Fruit fly (Drosophila melanogaster) whole organism, embryonic: ENCODE data around the gene Pex5.
A peak's percentile ranks its signal among the peaks of the same experiment; 100 is the strongest.

Source experiments
- CG12071 ChIP-seq: fragments of 200-800 bp; sonication (Bioruptor generic); optimal IDR thresholded peaks from 3 replicates; lab custom pipeline; 2018; ENCODE audit warnings: missing biosample characterization, mild to moderate bottlenecking, missing genetic modification characterization
- CG13123 ChIP-seq: fragments of 200-800 bp; sonication (Bioruptor generic); optimal IDR thresholded peaks from 2 replicates; lab custom pipeline; 2016; ENCODE audit warnings: missing biosample characterization, missing genetic modification characterization
- CG15601 ChIP-seq: fragments of 200-800 bp; sonication (Bioruptor generic); optimal IDR thresholded peaks from 3 replicates; lab custom pipeline; 2019; ENCODE audit warnings: missing biosample characterization, mild to moderate bottlenecking, missing genetic modification characterization, moderate library complexity
- CG17912 ChIP-seq: fragments of 200-800 bp; sonication (Bioruptor generic); optimal IDR thresholded peaks from 2 replicates; lab custom pipeline; 2018; ENCODE audit warnings: missing biosample characterization, mild to moderate bottlenecking, missing genetic modification characterization
- CG3726 ChIP-seq: fragments of 200-800 bp; sonication (Bioruptor generic); IDR thresholded peaks from 3 replicates; pipeline ENCODE4, ENCODE4 v1.3.6; 2022; ENCODE audit warnings: missing biosample characterization, missing genetic modification characterization
- CG8388 ChIP-seq: fragments of 200-800 bp; sonication (Bioruptor generic); optimal IDR thresholded peaks from 2 replicates; lab custom pipeline; 2019; ENCODE audit warnings: missing biosample characterization, mild to moderate bottlenecking, missing genetic modification characterization, moderate library complexity
- HLH54F ChIP-seq: fragments of 200-800 bp; sonication (Bioruptor generic); optimal IDR thresholded peaks from 3 replicates; lab custom pipeline; 2016; ENCODE audit warnings: missing biosample characterization, missing genetic modification characterization
- cg ChIP-seq: fragments of 200-800 bp; sonication (Bioruptor generic); optimal IDR thresholded peaks from 3 replicates; lab custom pipeline; 2019; ENCODE audit warnings: missing biosample characterization, mild to moderate bottlenecking, missing genetic modification characterization, moderate library complexity
- crp ChIP-seq, 2 experiments: fragments of 200-800 bp; sonication (Bioruptor generic); optimal IDR thresholded peaks; 2 replicates in 1 of 2; 3 replicates in 1 of 2; lab custom pipeline; 2017; ENCODE audit warnings: missing biosample characterization in 2 of 2, missing genetic modification characterization in 2 of 2, mild to moderate bottlenecking in 1 of 2, moderate library complexity in 1 of 2
- dan ChIP-seq: fragments of 200-800 bp; sonication (Bioruptor generic); IDR thresholded peaks from 2 replicates; pipeline ENCODE4 v1.3.6; 2022; ENCODE audit warnings: missing biosample characterization, missing genetic modification characterization
- gce ChIP-seq: fragments of 200-800 bp; sonication (Bioruptor generic); IDR thresholded peaks from 3 replicates; pipeline ENCODE4 v1.3.6; 2022; ENCODE audit warnings: missing biosample characterization, missing genetic modification characterization

DNA sequence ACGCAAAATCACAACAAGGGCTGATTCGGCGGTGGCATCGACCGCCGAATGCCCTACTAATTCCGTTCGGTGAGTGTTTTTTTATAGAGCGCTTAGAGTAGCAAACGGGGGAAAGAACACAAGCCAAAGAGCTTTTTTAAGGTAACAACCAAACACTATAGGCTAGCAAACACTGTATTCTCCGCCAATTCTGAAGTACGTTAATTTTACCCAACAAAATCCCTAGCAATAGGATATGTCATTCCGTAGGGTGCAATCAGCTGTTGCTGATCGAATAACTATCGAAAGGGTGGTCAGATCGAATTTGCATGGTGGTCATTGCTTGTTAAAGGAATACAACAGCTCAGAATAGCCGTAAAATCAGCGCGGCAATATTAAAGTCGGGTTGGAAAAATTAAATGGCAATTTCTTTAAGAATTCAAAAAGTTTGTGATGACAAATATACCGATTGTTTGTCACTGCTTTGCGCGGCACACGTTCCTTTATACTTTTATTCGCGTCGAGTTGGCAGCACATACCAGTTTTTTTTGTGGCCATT is 38.9 kb upstream of the Pex5 start, which contains the start of gene mip130:
- TF ChIP-seq HLH54F = peak; percentile 3
- TF ChIP-seq crp (GFP tag; optimal IDR thresholded peaks at IDR 0.05; lab: Kevin White, UChicago) = peak; percentile 35 to 85
- TF ChIP-seq CG8388 (GFP tag; lab: Kevin White, UChicago) = peak; percentile 27
- no peak for TF ChIP-seq cg
- TF ChIP-seq gce (GFP tag; lab: Robert Waterston, UW) = no peak
- TF ChIP-seq CG17912 (GFP tag; lab: Kevin White, UChicago) = no peak
- no peak for TF ChIP-seq CG15601 (tag; lab: Kevin White, UChicago)
- peak; percentile 6 for TF ChIP-seq CG12071
- TF ChIP-seq CG3726 (GFP tag; lab: Robert Waterston, UW) = no peak
- no peak for TF ChIP-seq CG13123 (GFP tag; lab: Kevin White, UChicago)
- TF ChIP-seq dan (GFP tag; lab: Robert Waterston, UW) = no peak
